Fruit fly (Drosophila melanogaster): ENCODE results near the gene CG7179.

The CG7179 gene

dm6 chr2L:7777979-7778692 is at the start of gene CG7179:
CG7179 (minus strand) TSS chr2L:7778029.
- TF ChIP-seq gl (tag; optimal IDR thresholded peaks at IDR 0.05) = no peak
- TF ChIP-seq EcR (GFP tag; optimal IDR thresholded peaks at IDR 0.05) = no peak
- no peak for TF ChIP-seq Ets98B (GFP tag; IDR thresholded peaks at IDR 0.05)
- no peak for TF ChIP-seq Snoo (tag; optimal IDR thresholded peaks at IDR 0.05)

DNA sequence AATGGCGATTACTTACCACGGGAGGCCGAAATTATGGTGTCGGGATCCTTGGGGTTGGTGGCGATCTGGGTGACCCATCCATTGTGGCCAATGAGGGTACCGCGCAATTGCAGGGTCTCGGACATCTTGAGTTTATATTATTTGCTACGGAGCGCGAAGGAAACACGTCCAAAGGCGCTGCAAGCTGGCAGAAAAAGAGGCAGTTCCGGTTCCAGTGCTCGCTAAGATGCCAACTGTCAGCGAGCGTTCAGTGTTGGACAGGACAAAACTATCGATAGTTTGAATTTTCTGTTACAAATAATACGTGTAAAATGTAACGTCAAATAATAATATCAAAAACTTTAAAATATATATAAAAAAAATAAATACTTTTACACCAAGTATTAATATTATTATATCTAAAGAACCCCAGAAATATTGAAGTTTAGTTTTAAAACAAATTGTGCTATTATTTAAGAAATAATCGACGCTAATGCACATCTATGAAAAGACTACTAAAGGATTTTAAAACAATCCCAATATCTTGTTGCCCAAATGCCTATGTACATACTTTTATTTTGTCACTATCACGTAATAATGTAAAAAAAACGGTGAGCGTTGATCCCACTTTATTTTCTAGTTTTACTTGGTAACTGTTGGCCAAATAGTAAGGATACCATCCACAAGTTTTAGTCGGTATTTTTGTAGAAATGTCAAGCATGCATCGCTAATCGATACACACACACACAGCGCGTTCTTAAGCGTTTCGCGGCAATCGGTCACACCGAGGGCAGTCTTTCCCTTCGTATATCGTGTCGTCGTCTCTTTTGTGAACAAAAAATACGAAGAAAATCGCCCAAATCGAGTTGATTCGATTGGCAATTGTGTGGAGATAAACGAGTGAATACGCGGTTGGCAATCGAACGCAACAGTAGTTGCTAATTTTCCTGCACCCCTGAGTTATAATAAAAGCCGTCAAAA is 49.5 kb upstream of the CG7179 start, which contains the start of the genes Rack1 and mts:
Gene Rack1, minus strand, starts transcription at position 271 of the 960 bp plus-strand sequence.
Gene mts, plus strand, starts transcription at position 606 of the 960 bp plus-strand sequence.
- peak; percentile 58 for TF ChIP-seq CG8159 (tag; optimal IDR thresholded peaks at IDR 0.05)
- TF ChIP-seq D1 (tag; optimal IDR thresholded peaks at IDR 0.05) = no peak
- TF ChIP-seq fd96Ca (GFP tag; IDR thresholded peaks at IDR 0.05) = peak; percentile 41; the same call in 1 of the 3 replicates
- peak; percentile 86 for TF ChIP-seq Snoo (tag; optimal IDR thresholded peaks at IDR 0.05)
- peak; percentile 65 for TF ChIP-seq CG34367 (tag; optimal IDR thresholded peaks at IDR 0.05)
- TF ChIP-seq Ets98B (GFP tag; IDR thresholded peaks at IDR 0.05) = peak; percentile 63
- peak; percentile 43 for TF ChIP-seq rn (GFP tag; IDR thresholded peaks at IDR 0.05)
- peak; percentile 25 for TF ChIP-seq CG17806 (tag; optimal IDR thresholded peaks at IDR 0.05)
- TF ChIP-seq CG15710 (tag; optimal IDR thresholded peaks at IDR 0.05) = peak; percentile 54
- peak; percentile 43 for TF ChIP-seq CG8301 (tag; optimal IDR thresholded peaks at IDR 0.05)
- TF ChIP-seq CG13204 (GFP tag; optimal IDR thresholded peaks at IDR 0.05) = no peak
- peak; percentile 20 for TF ChIP-seq CG9948 (tag; optimal IDR thresholded peaks at IDR 0.05)
- no peak for TF ChIP-seq CG14655 (GFP tag; optimal IDR thresholded peaks at IDR 0.05)
- TF ChIP-seq CG12605 (GFP tag; IDR thresholded peaks at IDR 0.05) = peak; percentile 77
- TF ChIP-seq CG32121 (GFP tag; IDR thresholded peaks at IDR 0.05) = peak; percentile 34; the same call in 1 of the 2 replicates
- TF ChIP-seq Pif1A (GFP tag; optimal IDR thresholded peaks at IDR 0.05) = peak; percentile 69
- no peak for TF ChIP-seq CG10348 (GFP tag; IDR thresholded peaks at IDR 0.05)
- peak; percentile 43 for TF ChIP-seq Pif1B (GFP tag; optimal IDR thresholded peaks at IDR 0.05)
- peak; percentile 88 for TF ChIP-seq CG4496 (GFP tag; IDR thresholded peaks at IDR 0.05)
- no peak for TF ChIP-seq EcR (GFP tag; optimal IDR thresholded peaks at IDR 0.05)
- TF ChIP-seq gl (tag; optimal IDR thresholded peaks at IDR 0.05) = peak; percentile 42

DNA sequence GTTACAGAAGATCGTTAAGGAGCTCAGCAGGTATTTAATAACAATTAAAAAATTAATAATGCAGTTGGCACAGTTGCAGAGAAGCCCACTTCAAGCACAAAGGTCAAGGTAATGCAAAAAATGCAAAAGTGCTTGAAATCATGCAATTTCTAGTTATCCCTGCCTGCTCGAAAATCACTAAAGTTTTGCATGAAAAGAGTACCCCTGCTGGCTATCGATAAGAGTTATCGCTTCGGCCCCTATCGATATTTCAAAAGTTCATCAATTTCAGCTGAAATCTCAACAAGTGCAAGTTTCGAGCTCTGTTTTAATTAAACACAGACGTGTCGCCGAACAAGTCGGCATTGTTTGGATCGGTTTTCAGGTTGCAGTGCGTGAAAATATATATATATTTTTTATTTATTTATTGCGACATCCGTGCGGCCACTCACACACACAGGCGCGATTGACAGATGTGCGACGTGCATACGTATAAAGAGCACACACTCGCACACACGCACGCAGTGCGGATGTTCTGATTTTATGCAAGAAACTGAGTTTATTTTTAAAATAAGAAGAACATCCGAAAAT is 43.5 kb upstream of the CG7179 start:
- peak; percentile 60 for TF ChIP-seq EcR (GFP tag; optimal IDR thresholded peaks at IDR 0.05)
- peak; percentile 2 for TF ChIP-seq CG15710 (tag; optimal IDR thresholded peaks at IDR 0.05)
- peak; percentile 39 for TF ChIP-seq D1 (tag; optimal IDR thresholded peaks at IDR 0.05)
- peak; percentile 37 for TF ChIP-seq Snoo (tag; optimal IDR thresholded peaks at IDR 0.05)
- peak; percentile 7 for TF ChIP-seq CG8159 (tag; optimal IDR thresholded peaks at IDR 0.05)
- no peak for TF ChIP-seq CG9948 (tag; optimal IDR thresholded peaks at IDR 0.05)
- peak; percentile 70 for TF ChIP-seq fd96Ca (GFP tag; IDR thresholded peaks at IDR 0.05)
- TF ChIP-seq CG8301 (tag; optimal IDR thresholded peaks at IDR 0.05) = no peak
- peak; percentile 33; the same call in 1 of the 2 replicates for TF ChIP-seq CG32121 (GFP tag; IDR thresholded peaks at IDR 0.05)
- TF ChIP-seq CG34367 (tag; optimal IDR thresholded peaks at IDR 0.05) = peak; percentile 17
- TF ChIP-seq CG4496 (GFP tag; IDR thresholded peaks at IDR 0.05) = peak; percentile 58; the same call in 2 of the 3 replicates
- peak; percentile 66 for TF ChIP-seq Pif1B (GFP tag; optimal IDR thresholded peaks at IDR 0.05)
- TF ChIP-seq CG12605 (GFP tag; IDR thresholded peaks at IDR 0.05) = peak; percentile 29
- TF ChIP-seq CG13204 (GFP tag; optimal IDR thresholded peaks at IDR 0.05) = no peak

DNA sequence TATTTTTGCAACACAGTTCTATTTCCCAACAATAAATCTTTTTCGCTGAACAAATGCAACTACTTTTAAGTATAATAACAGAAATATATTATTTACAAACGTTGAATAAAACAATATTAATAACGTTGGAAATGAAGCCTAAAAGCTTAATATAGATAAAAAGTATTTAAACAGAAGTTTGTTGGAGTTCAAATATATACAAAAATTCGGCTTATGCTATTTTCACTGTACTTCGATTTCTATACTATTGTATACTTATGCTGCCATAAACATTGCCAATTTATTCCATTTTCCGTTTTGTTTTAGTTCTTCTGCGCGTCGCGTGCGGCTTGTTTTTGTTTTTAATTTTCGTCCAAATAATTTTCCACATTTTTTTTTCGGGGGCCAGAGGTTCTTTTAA is 43.0 kb upstream of the CG7179 start, which contains the start of gene CG7115:
Gene CG7115, plus strand, starts transcription at position 301 of the 400 bp plus-strand sequence.
- no peak for TF ChIP-seq EcR (GFP tag; optimal IDR thresholded peaks at IDR 0.05)
- no peak for TF ChIP-seq CG4496 (GFP tag; IDR thresholded peaks at IDR 0.05)
- no peak for TF ChIP-seq D1 (tag; optimal IDR thresholded peaks at IDR 0.05)
- TF ChIP-seq CG8159 (tag; optimal IDR thresholded peaks at IDR 0.05) = no peak
- TF ChIP-seq gl (tag; optimal IDR thresholded peaks at IDR 0.05) = no peak
- TF ChIP-seq Pif1B (GFP tag; optimal IDR thresholded peaks at IDR 0.05) = no peak
- TF ChIP-seq CG13204 (GFP tag; optimal IDR thresholded peaks at IDR 0.05) = no peak
- TF ChIP-seq CG12605 (GFP tag; IDR thresholded peaks at IDR 0.05) = no peak
- no peak for TF ChIP-seq CG15710 (tag; optimal IDR thresholded peaks at IDR 0.05)

DNA sequence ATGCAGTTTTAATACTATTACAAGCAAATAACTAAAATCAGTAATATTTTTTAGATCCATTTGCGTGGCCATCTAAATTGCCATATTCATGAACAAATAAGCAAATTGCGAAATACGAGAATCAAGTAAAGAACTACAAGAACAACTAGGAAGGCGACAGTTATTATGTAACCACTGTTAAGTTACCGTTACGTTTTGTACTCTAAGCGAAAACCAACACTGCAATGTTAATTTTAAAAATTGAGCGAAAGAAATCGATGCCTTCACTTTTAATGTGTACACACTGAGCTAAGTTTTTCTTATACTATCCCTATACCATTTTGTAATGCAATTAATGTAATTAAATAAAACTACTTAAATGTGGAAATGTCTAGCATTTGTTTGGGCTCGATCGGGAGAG is 42.6 kb upstream of the CG7179 start:
- TF ChIP-seq CG13204 (GFP tag; optimal IDR thresholded peaks at IDR 0.05) (no peak), Snoo (tag; optimal IDR thresholded peaks at IDR 0.05) (no peak), fd96Ca (GFP tag; IDR thresholded peaks at IDR 0.05) (no peak), CG8159 (tag; optimal IDR thresholded peaks at IDR 0.05) (no peak)
